Fruit fly (Drosophila melanogaster) Kc167 (cell line): ENCODE measurements around the gene CG31139.

Source experiments
- Myc ChIP-seq: fragments of >200 bp; optimal IDR thresholded peaks from 2 replicates; lab custom pipeline; 2017; ENCODE audit warnings: missing external identifiers
- insv ChIP-seq: fragments of >200 bp; optimal IDR thresholded peaks from 3 replicates; lab custom pipeline; 2018; ENCODE audit warnings: missing external identifiers

dm6 chr3R:22793953-22794352 lies 45.1 kb upstream of the CG31139 start:
- TF ChIP-seq insv (no peak), Myc (lab: Kevin White, UChicago) (no peak)
